Fruit fly (Drosophila melanogaster): ENCODE measurements around the gene Fhos.

Gene Fhos

dm6 chr3L:8748839-8749238, 4.6 kb upstream of the Fhos start (continued):
- TF ChIP-seq Usf (GFP tag; optimal IDR thresholded peaks at IDR 0.05) (no peak), CG12659 (GFP tag; optimal IDR thresholded peaks at IDR 0.05) (no peak), dysf (GFP tag; IDR thresholded peaks at IDR 0.05) (peak; percentile 53; the same call in 2 of the 3 replicates), CG3065 (GFP tag; optimal IDR thresholded peaks at IDR 0.05) (no peak), z (GFP tag; IDR thresholded peaks at IDR 0.05) (no peak), CG11456 (GFP tag; IDR thresholded peaks at IDR 0.05) (peak; percentile 92), ewg (GFP tag; optimal IDR thresholded peaks at IDR 0.05) (no peak), NfI (GFP tag; optimal IDR thresholded peaks at IDR 0.05) (peak; percentile 32), CG10654 (GFP tag; optimal IDR thresholded peaks at IDR 0.05) (no peak), Sin3A (optimal IDR thresholded peaks at IDR 0.05) (no peak), sisA (GFP tag; IDR thresholded peaks at IDR 0.05) (peak; percentile 57), CG7928 (GFP tag; optimal IDR thresholded peaks at IDR 0.05) (no peak), E2f1 (GFP tag; IDR thresholded peaks at IDR 0.05) (0 out of 2 replicates have a peak, but pooled peaks have one; percentile 11), Camta (GFP tag; optimal IDR thresholded peaks at IDR 0.05) (no peak), wdn (GFP tag; IDR thresholded peaks at IDR 0.05) (no peak), CG4707 (GFP tag; optimal IDR thresholded peaks at IDR 0.05) (no peak), unc-4 (GFP tag; IDR thresholded peaks at IDR 0.05; ENCODE audit: partially characterized antibody) (no peak), Sox100B (GFP tag; optimal IDR thresholded peaks at IDR 0.05) (no peak), Hr78 (GFP tag; optimal IDR thresholded peaks at IDR 0.05) (no peak), CG6654 (GFP tag; optimal IDR thresholded peaks at IDR 0.05) (no peak), CG10565 (GFP tag; optimal IDR thresholded peaks at IDR 0.05) (no peak), CG7963 (GFP tag; IDR thresholded peaks at IDR 0.05; ENCODE audit: partially characterized antibody) (no peak), ems (GFP tag; optimal IDR thresholded peaks at IDR 0.05) (no peak), CG1602 (GFP tag; optimal IDR thresholded peaks at IDR 0.05) (peak; percentile 26), cwo (GFP tag; optimal IDR thresholded peaks at IDR 0.05) (no peak)

dm6 chr3L:8749676-8750654, 3.5 kb upstream of the Fhos start, which contains the start of gene CG13306:
Gene CG13306 (minus strand): TSS chr3L:8749726.
- TF ChIP-seq CG6765 (GFP tag; optimal IDR thresholded peaks at IDR 0.05) (no peak), zf30C (GFP tag; optimal IDR thresholded peaks at IDR 0.05) (no peak), Mes4 (GFP tag; optimal IDR thresholded peaks at IDR 0.05) (no peak), CG14441 (GFP tag; IDR thresholded peaks at IDR 0.05) (peak; percentile 48; the same call in 1 of the 2 replicates), wdn (GFP tag; IDR thresholded peaks at IDR 0.05) (no peak), Gug (GFP tag; IDR thresholded peaks at IDR 0.05) (0 out of 4 replicates have a peak, but pooled peaks have one; percentile 15), Ets65A (GFP tag) (no peak), pita (GFP tag; optimal IDR thresholded peaks at IDR 0.05) (no peak), CG11247 (GFP tag; IDR thresholded peaks at IDR 0.05) (0 out of 2 replicates have a peak, but pooled peaks have one; percentile 6), CG18476 (GFP tag; optimal IDR thresholded peaks at IDR 0.05) (no peak), pb (GFP tag; optimal IDR thresholded peaks at IDR 0.05) (no peak), hkb (optimal IDR thresholded peaks at IDR 0.05) (no peak), hkb (GFP tag; IDR thresholded peaks at IDR 0.05) (peak; percentile 39; the same call in 1 of the 2 replicates), CG10321 (GFP tag; IDR thresholded peaks at IDR 0.05) (no peak), otp (GFP tag; IDR thresholded peaks at IDR 0.05) (peak; percentile 56; the same call in 1 of the 3 replicates), cas (GFP tag; IDR thresholded peaks at IDR 0.05) (no peak), Oli (tag; optimal IDR thresholded peaks at IDR 0.05) (no peak), CG14860 (GFP tag; IDR thresholded peaks at IDR 0.05; ENCODE audit: partially characterized antibody) (no peak), unpg (GFP tag; optimal IDR thresholded peaks at IDR 0.05) (no peak), GATAe (GFP tag; conservative IDR thresholded peaks at IDR 0.05) (no peak), insv (GFP tag; optimal IDR thresholded peaks at IDR 0.05) (no peak), CG2889 (GFP tag; IDR thresholded peaks at IDR 0.05) (no peak), Ptx1 (GFP tag; IDR thresholded peaks at IDR 0.05) (0 out of 2 replicates have a peak, but pooled peaks have one; percentile 27), CG1792 (GFP tag; optimal IDR thresholded peaks at IDR 0.05) (no peak), sisA (GFP tag; IDR thresholded peaks at IDR 0.05) (no peak), Dll (GFP tag; IDR thresholded peaks at IDR 0.05; ENCODE audit: partially characterized antibody) (no peak)

Measured in whole organism, embryonic.